Fruit fly (Drosophila melanogaster) whole organism, embryonic: ENCODE results near the gene CG5644.

ENCODE experiments used
- CG10147 ChIP-seq: fragments of 200-800 bp; sonication (Bioruptor generic); optimal IDR thresholded peaks from 2 replicates; lab custom pipeline; 2019; ENCODE audit warnings: missing biosample characterization, mild to moderate bottlenecking, missing genetic modification characterization, moderate library complexity
- CG10543 ChIP-seq: fragments of 200-800 bp; sonication (Bioruptor generic); optimal IDR thresholded peaks from 3 replicates; lab custom pipeline; 2017; ENCODE audit warnings: missing biosample characterization, mild to moderate bottlenecking, missing genetic modification characterization, moderate library complexity
- CG14710 ChIP-seq: fragments of 200-800 bp; sonication (Bioruptor generic); optimal IDR thresholded peaks from 3 replicates; lab custom pipeline; 2019; ENCODE audit warnings: missing biosample characterization, mild to moderate bottlenecking, missing genetic modification characterization, moderate library complexity
- CG17829 ChIP-seq: fragments of 200-800 bp; optimal IDR thresholded peaks from 2 replicates; lab custom pipeline; 2019; ENCODE audit warnings: missing biosample characterization, mild to moderate bottlenecking, missing genetic modification characterization, moderate library complexity
- CG18262 ChIP-seq: fragments of 200-800 bp; optimal IDR thresholded peaks from 3 replicates; lab custom pipeline; 2019; ENCODE audit warnings: missing biosample characterization, mild to moderate bottlenecking, missing genetic modification characterization, moderate library complexity
- CG31388 ChIP-seq: fragments of 200-800 bp; sonication (Bioruptor generic); optimal IDR thresholded peaks from 2 replicates; lab custom pipeline; 2016; ENCODE audit warnings: missing biosample characterization, missing genetic modification characterization
- CG33557 ChIP-seq: fragments of 200-800 bp; sonication (Bioruptor generic); optimal IDR thresholded peaks from 2 replicates; lab custom pipeline; 2019; ENCODE audit warnings: missing biosample characterization, mild to moderate bottlenecking, missing genetic modification characterization, moderate library complexity
- CG43689 ChIP-seq: fragments of 200-800 bp; sonication (Bioruptor generic); IDR thresholded peaks from 2 replicates; pipeline ENCODE4 v1.3.6; 2022; ENCODE audit warnings: missing biosample characterization, missing genetic modification characterization
- CG4404 ChIP-seq: fragments of 200-800 bp; sonication (Bioruptor generic); IDR thresholded peaks from 2 replicates; pipeline ENCODE4 v1.3.6; 2022; ENCODE audit warnings: missing biosample characterization, missing genetic modification characterization
- CG4730 ChIP-seq: fragments of 200-800 bp; sonication (Bioruptor generic); IDR thresholded peaks from 2 replicates; pipeline ENCODE4 v1.3.6; 2022; ENCODE audit warnings: missing biosample characterization, missing genetic modification characterization
- CG5245 ChIP-seq: fragments of 200-800 bp; sonication (Bioruptor generic); optimal IDR thresholded peaks from 3 replicates; lab custom pipeline; 2016; ENCODE audit warnings: missing biosample characterization, missing genetic modification characterization
- CG6654 ChIP-seq: fragments of 200-800 bp; sonication (Bioruptor generic); optimal IDR thresholded peaks from 2 replicates; lab custom pipeline; 2017; ENCODE audit warnings: missing biosample characterization, mild to moderate bottlenecking, missing genetic modification characterization
- CG7786 ChIP-seq: fragments of 200-800 bp; sonication (Bioruptor generic); optimal IDR thresholded peaks from 2 replicates; lab custom pipeline; 2016; ENCODE audit warnings: missing biosample characterization, missing genetic modification characterization
- CG7928 ChIP-seq: fragments of 200-800 bp; sonication (Bioruptor generic); optimal IDR thresholded peaks from 2 replicates; lab custom pipeline; 2017; ENCODE audit warnings: missing biosample characterization, mild to moderate bottlenecking, missing genetic modification characterization
- CG8359 ChIP-seq: fragments of 200-800 bp; sonication (Bioruptor generic); optimal IDR thresholded peaks from 2 replicates; lab custom pipeline; 2017; ENCODE audit warnings: missing biosample characterization, mild to moderate bottlenecking, missing genetic modification characterization, borderline replicate concordance
- CG9727 ChIP-seq: fragments of 200-800 bp; sonication (Bioruptor generic); optimal IDR thresholded peaks from 3 replicates; lab custom pipeline; 2017; ENCODE audit warnings: missing biosample characterization, mild to moderate bottlenecking, missing genetic modification characterization
- CoRest ChIP-seq: fragments of 200-800 bp; sonication (Bioruptor generic); optimal IDR thresholded peaks from 3 replicates; lab custom pipeline; 2018; ENCODE audit warnings: missing biosample characterization, mild to moderate bottlenecking, missing genetic modification characterization, moderate library complexity
- D19B ChIP-seq: fragments of 200-800 bp; sonication (Bioruptor generic); optimal IDR thresholded peaks from 2 replicates; lab custom pipeline; 2017; ENCODE audit warnings: missing biosample characterization, mild to moderate bottlenecking, missing genetic modification characterization
- Dek ChIP-seq: fragments of 200-800 bp; sonication (Bioruptor generic); optimal IDR thresholded peaks from 3 replicates; lab custom pipeline; 2019; ENCODE audit warnings: missing biosample characterization, mild to moderate bottlenecking, missing genetic modification characterization, moderate library complexity
- Dip3 ChIP-seq: fragments of 200-800 bp; sonication (Bioruptor generic); optimal IDR thresholded peaks from 3 replicates; lab custom pipeline; 2016; ENCODE audit warnings: missing biosample characterization, missing genetic modification characterization
- HLHmδ ChIP-seq: fragments of 200-800 bp; sonication (Bioruptor generic); optimal IDR thresholded peaks from 2 replicates; lab custom pipeline; 2018; ENCODE audit warnings: missing biosample characterization, mild to moderate bottlenecking, missing genetic modification characterization, moderate library complexity
- Hr3 ChIP-seq: fragments of 200-800 bp; sonication (Bioruptor generic); optimal IDR thresholded peaks from 3 replicates; lab custom pipeline; 2016; ENCODE audit warnings: missing biosample characterization, missing genetic modification characterization
- Sox102F ChIP-seq: fragments of 200-800 bp; sonication (Bioruptor generic); optimal IDR thresholded peaks from 2 replicates; lab custom pipeline; 2018; ENCODE audit warnings: missing biosample characterization, mild to moderate bottlenecking, missing genetic modification characterization, moderate library complexity
- Sry-β ChIP-seq: fragments of 200-800 bp; sonication (Bioruptor generic); optimal IDR thresholded peaks from 2 replicates; lab custom pipeline; 2018; ENCODE audit warnings: missing biosample characterization, mild to moderate bottlenecking, missing genetic modification characterization, moderate library complexity
- bab2 ChIP-seq: fragments of 200-800 bp; sonication (Bioruptor generic); optimal IDR thresholded peaks from 2 replicates; lab custom pipeline; 2016; ENCODE audit warnings: missing biosample characterization, missing genetic modification characterization
- bowl ChIP-seq: fragments of 200-800 bp; sonication (Bioruptor generic); IDR thresholded peaks from 2 replicates; pipeline ENCODE4 v1.3.6; 2022; ENCODE audit warnings: missing biosample characterization, missing genetic modification characterization
- btn ChIP-seq: fragments of 200-800 bp; sonication (Bioruptor generic); optimal IDR thresholded peaks from 2 replicates; lab custom pipeline; 2016; ENCODE audit warnings: missing biosample characterization, missing genetic modification characterization
- cato ChIP-seq: fragments of 200-800 bp; sonication (Bioruptor generic); optimal IDR thresholded peaks from 2 replicates; lab custom pipeline; 2016; ENCODE audit warnings: missing biosample characterization, missing genetic modification characterization, borderline replicate concordance
- chinmo ChIP-seq: fragments of 200-800 bp; sonication (Bioruptor generic); IDR thresholded peaks from 4 replicates; pipeline ENCODE4 v1.3.6; 2022; ENCODE audit warnings: missing biosample characterization, missing genetic modification characterization; ENCODE audit not compliant: partially characterized antibody
- chm ChIP-seq: fragments of 200-800 bp; sonication (Bioruptor generic); IDR thresholded peaks from 2 replicates; pipeline ENCODE4 v1.3.6; 2022; ENCODE audit warnings: missing biosample characterization, missing genetic modification characterization
- dmrt99B ChIP-seq: fragments of 200-800 bp; sonication (Bioruptor generic); optimal IDR thresholded peaks from 2 replicates; lab custom pipeline; 2018; ENCODE audit warnings: missing biosample characterization, mild to moderate bottlenecking, missing genetic modification characterization, moderate library complexity
- ewg ChIP-seq: fragments of 200-800 bp; sonication (Bioruptor generic); optimal IDR thresholded peaks from 3 replicates; lab custom pipeline; 2017; ENCODE audit warnings: mild to moderate bottlenecking, missing biosample characterization, missing genetic modification reagents, missing genetic modification characterization
- gce ChIP-seq: fragments of 200-800 bp; sonication (Bioruptor generic); IDR thresholded peaks from 3 replicates; pipeline ENCODE4 v1.3.6; 2022; ENCODE audit warnings: missing biosample characterization, missing genetic modification characterization
- jigr1 ChIP-seq: fragments of 200-800 bp; sonication (Bioruptor generic); IDR thresholded peaks from 3 replicates; pipeline ENCODE4 v1.3.6; 2022; ENCODE audit warnings: missing biosample characterization, missing genetic modification characterization
- knrl ChIP-seq: fragments of 200-800 bp; sonication (Bioruptor generic); IDR thresholded peaks from 3 replicates; pipeline ENCODE4 v1.3.6; 2022; ENCODE audit warnings: missing biosample characterization, missing genetic modification characterization; ENCODE audit not compliant: partially characterized antibody
- lab ChIP-seq: fragments of 200-800 bp; sonication (Bioruptor generic); optimal IDR thresholded peaks from 3 replicates; lab custom pipeline; 2017; ENCODE audit warnings: missing biosample characterization, missing genetic modification characterization, mild to moderate bottlenecking, moderate library complexity, missing genetic modification reagents
- nau ChIP-seq: fragments of 200-800 bp; sonication (Bioruptor generic); optimal IDR thresholded peaks from 3 replicates; lab custom pipeline; 2017; ENCODE audit warnings: missing biosample characterization, mild to moderate bottlenecking, missing genetic modification characterization, missing genetic modification reagents
- ranshi ChIP-seq: fragments of 200-800 bp; sonication (Bioruptor generic); IDR thresholded peaks from 2 replicates; pipeline ENCODE4 v1.3.6; 2022; ENCODE audit warnings: missing biosample characterization, missing genetic modification characterization
- repo ChIP-seq: fragments of 200-800 bp; sonication (Bioruptor generic); optimal IDR thresholded peaks from 2 replicates; lab custom pipeline; 2016; ENCODE audit warnings: missing biosample characterization, missing genetic modification characterization
- slbo ChIP-seq: fragments of 200-800 bp; sonication (Bioruptor generic); IDR thresholded peaks from 2 replicates; pipeline ENCODE4 v1.3.6; 2022; ENCODE audit warnings: missing biosample characterization, missing genetic modification characterization
- so ChIP-seq: fragments of 200-800 bp; sonication (Bioruptor generic); IDR thresholded peaks from 3 replicates; pipeline ENCODE4 v1.3.6; 2022; ENCODE audit warnings: missing biosample characterization, missing genetic modification characterization
- tio ChIP-seq: fragments of 200-800 bp; sonication (Bioruptor generic); optimal IDR thresholded peaks from 2 replicates; lab custom pipeline; 2017; ENCODE audit warnings: missing biosample characterization, missing genetic modification characterization, inconsistent platforms
- trh ChIP-seq: fragments of 200-800 bp; sonication (Bioruptor generic); optimal IDR thresholded peaks from 2 replicates; lab custom pipeline; 2016; ENCODE audit warnings: missing biosample characterization, missing genetic modification characterization
- tup ChIP-seq: fragments of 200-800 bp; sonication (Bioruptor generic); optimal IDR thresholded peaks from 2 replicates; lab custom pipeline; 2016; ENCODE audit warnings: missing biosample characterization, mild to moderate bottlenecking, missing genetic modification characterization, moderate library complexity
- tx ChIP-seq: fragments of 200-800 bp; sonication (Bioruptor generic); optimal IDR thresholded peaks from 2 replicates; lab custom pipeline; 2016; ENCODE audit warnings: missing biosample characterization, missing genetic modification characterization
- yki ChIP-seq: fragments of >200 bp; optimal IDR thresholded peaks from 3 replicates; lab custom pipeline; 2018
- zen2 ChIP-seq: fragments of 200-800 bp; sonication (Bioruptor generic); IDR thresholded peaks from 3 replicates; pipeline ENCODE4 v1.3.6; 2022; ENCODE audit warnings: missing biosample characterization, missing genetic modification characterization; ENCODE audit not compliant: partially characterized antibody
- zfh1 ChIP-seq: fragments of 200-800 bp; sonication (Bioruptor generic); IDR thresholded peaks from 3 replicates; pipeline ENCODE4 v1.3.6; 2022; ENCODE audit warnings: missing biosample characterization, missing genetic modification characterization

The CG5644 gene

DNA sequence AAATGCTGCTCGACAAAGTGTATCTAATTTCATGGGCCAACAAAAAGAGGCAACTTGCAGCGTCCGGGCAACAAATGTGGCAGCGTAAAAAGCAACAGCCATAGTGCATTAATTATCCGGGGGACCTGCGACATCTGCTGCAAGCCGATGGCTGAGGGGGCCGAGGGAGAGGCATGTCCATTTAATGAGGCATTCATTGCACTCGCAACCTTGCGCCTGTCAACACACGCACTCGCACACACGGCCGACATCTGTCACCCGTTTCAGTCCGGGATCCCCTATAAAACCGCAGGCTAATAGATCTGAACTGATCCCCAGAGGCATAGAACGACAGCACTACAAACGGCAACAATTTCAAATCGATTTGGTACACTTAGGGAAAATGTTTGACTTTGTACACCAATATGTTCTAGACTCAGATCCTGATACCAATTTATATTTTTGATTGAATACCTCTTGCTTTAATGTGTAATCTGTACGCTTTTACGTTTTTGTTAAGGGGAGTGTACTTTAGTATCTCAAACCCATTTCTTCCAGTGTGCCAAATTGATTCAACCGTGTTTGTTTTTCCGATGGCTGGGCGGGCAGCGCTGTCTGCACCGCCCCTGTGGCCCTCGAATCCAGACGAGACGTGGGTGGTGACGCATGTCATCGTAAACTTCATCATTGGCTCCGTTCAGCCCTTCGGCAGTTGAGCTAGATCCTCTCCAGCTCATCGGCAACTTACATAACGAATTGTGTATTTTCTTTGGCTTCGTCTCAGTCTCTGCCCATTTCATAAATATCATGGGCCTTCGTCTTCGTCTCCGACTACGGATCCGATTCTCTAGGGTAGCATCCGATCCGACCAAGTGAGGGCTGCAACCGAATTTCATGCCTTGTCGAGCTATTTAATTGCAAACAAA, 32.1 kb upstream of the CG5644 start (continued):
- TF ChIP-seq zfh1 (peak; percentile 95), CG8359 (GFP tag; lab: Kevin White, UChicago) (peak; percentile 64), repo (GFP tag; lab: Kevin White, UChicago) (peak; percentile 58), CG43689 (peak; percentile 49; the same call in 1 of the 2 replicates), ewg (GFP tag; lab: Kevin White, UChicago) (peak; percentile 36), CG5245 (GFP tag; lab: Kevin White, UChicago) (peak; percentile 67), chm (GFP tag; lab: Robert Waterston, UW) (peak; percentile 91), Sox102F (GFP tag; lab: Kevin White, UChicago) (peak; percentile 62), CG4404 (GFP tag; lab: Robert Waterston, UW) (peak; percentile 93), Hr3 (GFP tag; lab: Kevin White, UChicago) (peak; percentile 59), ranshi (GFP tag; lab: Robert Waterston, UW) (peak; percentile 75; the same call in 1 of the 2 replicates), CG14710 (peak; percentile 86), jigr1 (GFP tag; lab: Robert Waterston, UW) (peak; percentile 59; the same call in 1 of the 3 replicates), slbo (0 out of 2 replicates have a peak, but pooled peaks have one; percentile 28), knrl (no peak), tup (GFP tag; lab: Kevin White, UChicago) (no peak), so (GFP tag; lab: Robert Waterston, UW) (no peak), CG6654 (GFP tag; lab: Kevin White, UChicago) (peak; percentile 38), bab2 (GFP tag; lab: Kevin White, UChicago) (peak; percentile 90), dmrt99B (tag; lab: Kevin White, UChicago) (peak; percentile 73), CG17829 (tag; lab: Kevin White, UChicago) (peak; percentile 84), CG10543 (GFP tag; lab: Kevin White, UChicago) (no peak), btn (GFP tag; lab: Kevin White, UChicago) (peak; percentile 72), HLHmδ (GFP tag; lab: Kevin White, UChicago) (peak; percentile 20), tio (GFP tag; lab: Kevin White, UChicago) (no peak), CG7786 (GFP tag; lab: Kevin White, UChicago) (peak; percentile 70), trh (GFP tag; lab: Kevin White, UChicago) (peak; percentile 21), nau (GFP tag; lab: Kevin White, UChicago) (no peak), D19B (GFP tag; lab: Kevin White, UChicago) (no peak), Dek (tag; lab: Kevin White, UChicago) (no peak), CG18262 (tag; lab: Kevin White, UChicago) (peak; percentile 88), Dip3 (GFP tag; lab: Kevin White, UChicago) (no peak), zen2 (no peak), lab (GFP tag; lab: Kevin White, UChicago) (peak; percentile 34), CG31388 (peak; percentile 47), bowl (GFP tag; lab: Robert Waterston, UW) (peak; percentile 38; the same call in 1 of the 2 replicates), CG4730 (GFP tag; lab: Robert Waterston, UW) (peak; percentile 68), CG7928 (GFP tag; lab: Kevin White, UChicago) (no peak), CG10147 (no peak), CG33557 (GFP tag; lab: Kevin White, UChicago) (peak; percentile 81), CoRest (peak; percentile 71), cato (GFP tag; lab: Kevin White, UChicago) (peak; percentile 42), gce (GFP tag; lab: Robert Waterston, UW) (peak; percentile 61; the same call in 2 of the 3 replicates), CG9727 (GFP tag; lab: Kevin White, UChicago) (peak; percentile 94), yki (no peak), chinmo (GFP tag; lab: Robert Waterston, UW) (no peak), tx (peak; percentile 55), Sry-β (GFP tag; lab: Kevin White, UChicago) (peak; percentile 20)
